Fruit fly (Drosophila melanogaster) whole organism, embryonic: ENCODE results near the gene CG7135.

Experiments used
- CG11093 ChIP-seq: fragments of 200-800 bp; sonication (Bioruptor generic); IDR thresholded peaks from 3 replicates; pipeline ENCODE4 v1.3.6; 2022; ENCODE audit warnings: missing biosample characterization, missing genetic modification characterization
- CG12769 ChIP-seq: fragments of 200-800 bp; sonication (Bioruptor generic); optimal IDR thresholded peaks from 2 replicates; lab custom pipeline; 2019; ENCODE audit warnings: missing biosample characterization, mild to moderate bottlenecking, missing genetic modification characterization, moderate library complexity
- CG13123 ChIP-seq: fragments of 200-800 bp; sonication (Bioruptor generic); optimal IDR thresholded peaks from 2 replicates; lab custom pipeline; 2016; ENCODE audit warnings: missing biosample characterization, missing genetic modification characterization
- CG16815 ChIP-seq: fragments of 200-800 bp; sonication (Bioruptor generic); optimal IDR thresholded peaks from 3 replicates; lab custom pipeline; 2017; ENCODE audit warnings: missing biosample characterization, mild to moderate bottlenecking, missing genetic modification characterization
- CG30431 ChIP-seq: fragments of 200-800 bp; sonication (Bioruptor generic); optimal IDR thresholded peaks from 2 replicates; lab custom pipeline; 2017; ENCODE audit warnings: missing biosample characterization, missing genetic modification characterization
- CG34224 ChIP-seq: fragments of 200-800 bp; sonication (Bioruptor generic); IDR thresholded peaks from 3 replicates; pipeline ENCODE4 v1.3.6; 2022; ENCODE audit warnings: missing biosample characterization, missing genetic modification characterization; ENCODE audit not compliant: partially characterized antibody
- CG4424 ChIP-seq: fragments of 200-800 bp; sonication (Bioruptor generic); optimal IDR thresholded peaks from 3 replicates; lab custom pipeline; 2016; ENCODE audit warnings: missing biosample characterization, missing genetic modification characterization
- CG6272 ChIP-seq: fragments of 200-800 bp; sonication (Bioruptor generic); IDR thresholded peaks from 2 replicates; pipeline ENCODE4 v1.3.6; 2022; ENCODE audit warnings: missing biosample characterization, missing genetic modification characterization
- CG6854 ChIP-seq: fragments of 200-800 bp; sonication (Bioruptor generic); optimal IDR thresholded peaks from 3 replicates; lab custom pipeline; 2017; ENCODE audit warnings: missing biosample characterization, mild to moderate bottlenecking, missing genetic modification characterization
- CG7963 ChIP-seq: fragments of 200-800 bp; sonication (Bioruptor generic); IDR thresholded peaks from 3 replicates; pipeline ENCODE4 v1.3.6; 2022; ENCODE audit warnings: missing biosample characterization, missing genetic modification characterization; ENCODE audit not compliant: partially characterized antibody
- CG8089 ChIP-seq: fragments of 200-800 bp; sonication (Bioruptor generic); optimal IDR thresholded peaks from 3 replicates; lab custom pipeline; 2016; ENCODE audit warnings: missing biosample characterization, missing genetic modification characterization
- ERR ChIP-seq: fragments of 200-800 bp; sonication (Bioruptor generic); optimal IDR thresholded peaks from 2 replicates; lab custom pipeline; 2016; ENCODE audit warnings: missing biosample characterization, missing genetic modification characterization
- Fer3 ChIP-seq: fragments of 200-800 bp; sonication (Bioruptor generic); optimal IDR thresholded peaks from 2 replicates; lab custom pipeline; 2018; ENCODE audit warnings: missing biosample characterization, mild to moderate bottlenecking, missing genetic modification characterization, moderate library complexity
- Gsc ChIP-seq: fragments of 200-800 bp; sonication (Bioruptor generic); IDR thresholded peaks from 2 replicates; pipeline ENCODE4 v1.3.6; 2022; ENCODE audit warnings: missing biosample characterization, missing genetic modification characterization
- Hr51 ChIP-seq, 2 experiments: fragments of 200-800 bp; sonication (Bioruptor generic); optimal IDR thresholded peaks; 2 replicates in 1 of 2; 3 replicates in 1 of 2; lab custom pipeline; 2016 to 2018; ENCODE audit warnings: missing biosample characterization in 2 of 2, missing genetic modification characterization in 2 of 2, mild to moderate bottlenecking in 1 of 2, moderate library complexity in 1 of 2
- Lhr ChIP-seq: fragments of 200-800 bp; sonication (Bioruptor generic); optimal IDR thresholded peaks from 3 replicates; lab custom pipeline; 2017; ENCODE audit warnings: mild to moderate bottlenecking, missing biosample characterization, missing genetic modification reagents, missing genetic modification characterization
- NK7.1 ChIP-seq: fragments of 200-800 bp; sonication (Bioruptor generic); optimal IDR thresholded peaks from 3 replicates; lab custom pipeline; 2016; ENCODE audit warnings: missing biosample characterization, missing genetic modification characterization
- Pdp1 ChIP-seq, 2 experiments: fragments of 200-800 bp; sonication (Bioruptor generic); optimal IDR thresholded peaks; 3 replicates each; lab custom pipeline; 2016; ENCODE audit warnings: missing biosample characterization in 2 of 2, missing genetic modification characterization in 2 of 2, mild to moderate bottlenecking in 1 of 2, moderate library complexity in 1 of 2
- Sin3A ChIP-seq: fragments of >200 bp; optimal IDR thresholded peaks from 2 replicates; lab custom pipeline; 2018
- Sox100B ChIP-seq: fragments of 200-800 bp; sonication (Bioruptor generic); optimal IDR thresholded peaks from 3 replicates; lab custom pipeline; 2018; ENCODE audit warnings: missing biosample characterization, mild to moderate bottlenecking, missing genetic modification characterization
- Sox102F ChIP-seq: fragments of 200-800 bp; sonication (Bioruptor generic); optimal IDR thresholded peaks from 2 replicates; lab custom pipeline; 2018; ENCODE audit warnings: missing biosample characterization, mild to moderate bottlenecking, missing genetic modification characterization, moderate library complexity
- Sry-δ ChIP-seq: fragments of 200-800 bp; sonication (Bioruptor generic); optimal IDR thresholded peaks from 2 replicates; lab custom pipeline; 2016; ENCODE audit warnings: missing biosample characterization, missing genetic modification characterization
- Vsx1 ChIP-seq: fragments of 200-800 bp; sonication (Bioruptor generic); optimal IDR thresholded peaks from 2 replicates; lab custom pipeline; 2017; ENCODE audit warnings: missing biosample characterization, mild to moderate bottlenecking, missing genetic modification characterization, missing genetic modification reagents
- caup ChIP-seq: fragments of 200-800 bp; sonication (Bioruptor generic); optimal IDR thresholded peaks from 3 replicates; lab custom pipeline; 2017; ENCODE audit warnings: missing biosample characterization, mild to moderate bottlenecking, missing genetic modification characterization, moderate library complexity; ENCODE audit not compliant: severe bottlenecking
- chinmo ChIP-seq: fragments of 200-800 bp; sonication (Bioruptor generic); IDR thresholded peaks from 4 replicates; pipeline ENCODE4 v1.3.6; 2022; ENCODE audit warnings: missing biosample characterization, missing genetic modification characterization; ENCODE audit not compliant: partially characterized antibody
- ci ChIP-seq: fragments of 200-800 bp; sonication (Bioruptor generic); IDR thresholded peaks from 3 replicates; pipeline ENCODE4 v1.3.6; 2022; ENCODE audit warnings: missing biosample characterization, missing genetic modification characterization
- croc ChIP-seq: fragments of 200-800 bp; sonication (Bioruptor generic); conservative IDR thresholded peaks from 3 replicates; pipeline ENCODE4 v1.3.6; 2022; ENCODE audit warnings: missing biosample characterization, missing genetic modification characterization
- crol ChIP-seq: fragments of 200-800 bp; sonication (Bioruptor generic); IDR thresholded peaks from 2 replicates; pipeline ENCODE4 v1.3.6; 2022; ENCODE audit warnings: missing biosample characterization, missing genetic modification characterization
- eve ChIP-seq, 2 experiments: fragments of >200 bp; optimal IDR thresholded peaks; 2 replicates each; lab custom pipeline; 2017; ENCODE audit warnings: missing biosample characterization in 2 of 2, missing genetic modification characterization in 2 of 2
- ftz-f1 ChIP-seq: fragments of 200-800 bp; sonication (Bioruptor generic); optimal IDR thresholded peaks from 2 replicates; lab custom pipeline; 2016; ENCODE audit warnings: missing biosample characterization, missing genetic modification characterization
- fu2 ChIP-seq: fragments of 200-800 bp; sonication (Bioruptor generic); optimal IDR thresholded peaks from 2 replicates; lab custom pipeline; 2016; ENCODE audit warnings: missing biosample characterization, missing genetic modification characterization
- gce ChIP-seq: fragments of 200-800 bp; sonication (Bioruptor generic); IDR thresholded peaks from 3 replicates; pipeline ENCODE4 v1.3.6; 2022; ENCODE audit warnings: missing biosample characterization, missing genetic modification characterization
- gem ChIP-seq: fragments of 200-800 bp; sonication (Bioruptor generic); optimal IDR thresholded peaks from 2 replicates; lab custom pipeline; 2019; ENCODE audit warnings: missing biosample characterization, mild to moderate bottlenecking, missing genetic modification characterization, moderate library complexity
- gsb-n ChIP-seq: fragments of 200-800 bp; sonication (Bioruptor generic); optimal IDR thresholded peaks from 3 replicates; lab custom pipeline; 2018; ENCODE audit warnings: missing biosample characterization, mild to moderate bottlenecking, missing genetic modification characterization
- h ChIP-seq: fragments of >200 bp; optimal IDR thresholded peaks from 2 replicates; lab custom pipeline; 2017
- ham ChIP-seq: fragments of 200-800 bp; sonication (Bioruptor generic); IDR thresholded peaks from 2 replicates; pipeline ENCODE4 v1.3.6; 2022; ENCODE audit warnings: missing biosample characterization, missing genetic modification characterization
- her ChIP-seq: fragments of 200-800 bp; sonication (Bioruptor generic); optimal IDR thresholded peaks from 2 replicates; lab custom pipeline; 2016; ENCODE audit warnings: missing biosample characterization, missing genetic modification characterization
- insv ChIP-seq, 2 experiments: fragments of 200-800 bp; sonication (Bioruptor generic); optimal IDR thresholded peaks; 3 replicates each; lab custom pipeline; 2016 to 2018; ENCODE audit warnings: missing biosample characterization in 2 of 2, missing genetic modification characterization in 2 of 2
- kah ChIP-seq: fragments of 200-800 bp; sonication (Bioruptor generic); optimal IDR thresholded peaks from 2 replicates; lab custom pipeline; 2018; ENCODE audit warnings: missing biosample characterization, mild to moderate bottlenecking, missing genetic modification characterization
- lab ChIP-seq: fragments of 200-800 bp; sonication (Bioruptor generic); optimal IDR thresholded peaks from 3 replicates; lab custom pipeline; 2017; ENCODE audit warnings: missing biosample characterization, missing genetic modification characterization, mild to moderate bottlenecking, moderate library complexity, missing genetic modification reagents
- nerfin-1 ChIP-seq: fragments of 200-800 bp; sonication (Bioruptor generic); optimal IDR thresholded peaks from 3 replicates; lab custom pipeline; 2019; ENCODE audit warnings: missing biosample characterization, mild to moderate bottlenecking, missing genetic modification characterization, moderate library complexity
- otp ChIP-seq: fragments of 200-800 bp; sonication (Bioruptor generic); IDR thresholded peaks from 3 replicates; pipeline ENCODE4, ENCODE4 v1.3.6; 2022; ENCODE audit warnings: missing biosample characterization, missing genetic modification characterization
- ro ChIP-seq: fragments of 200-800 bp; sonication (Bioruptor generic); IDR thresholded peaks from 2 replicates; pipeline ENCODE4 v1.3.6; 2022; ENCODE audit warnings: missing biosample characterization, missing genetic modification characterization
- salm ChIP-seq: fragments of 200-800 bp; sonication (Bioruptor generic); optimal IDR thresholded peaks from 2 replicates; lab custom pipeline; 2018; ENCODE audit warnings: missing biosample characterization, mild to moderate bottlenecking, missing genetic modification characterization
- sd ChIP-seq: fragments of 200-800 bp; sonication (Bioruptor generic); optimal IDR thresholded peaks from 3 replicates; lab custom pipeline; 2018; ENCODE audit warnings: missing biosample characterization, mild to moderate bottlenecking, missing genetic modification characterization, moderate library complexity
- slou ChIP-seq: fragments of 200-800 bp; sonication (Bioruptor generic); optimal IDR thresholded peaks from 3 replicates; lab custom pipeline; 2016; ENCODE audit warnings: missing biosample characterization, missing genetic modification characterization
- sna ChIP-seq: fragments of 200-800 bp; sonication (Bioruptor generic); IDR thresholded peaks from 2 replicates; pipeline ENCODE4 v1.3.6; 2022; ENCODE audit warnings: missing biosample characterization, missing genetic modification characterization; ENCODE audit not compliant: partially characterized antibody
- so ChIP-seq: fragments of 200-800 bp; sonication (Bioruptor generic); IDR thresholded peaks from 3 replicates; pipeline ENCODE4 v1.3.6; 2022; ENCODE audit warnings: missing biosample characterization, missing genetic modification characterization
- sob ChIP-seq: fragments of 200-800 bp; sonication (Bioruptor generic); IDR thresholded peaks from 2 replicates; pipeline ENCODE4 v1.3.6; 2022; ENCODE audit warnings: missing biosample characterization, missing genetic modification characterization
- trh ChIP-seq: fragments of 200-800 bp; sonication (Bioruptor generic); optimal IDR thresholded peaks from 2 replicates; lab custom pipeline; 2016; ENCODE audit warnings: missing biosample characterization, missing genetic modification characterization
- zfh2 ChIP-seq: fragments of 200-800 bp; sonication (Bioruptor generic); optimal IDR thresholded peaks from 2 replicates; lab custom pipeline; 2016; ENCODE audit warnings: missing biosample characterization, missing genetic modification characterization

The CG7135 gene

DNA sequence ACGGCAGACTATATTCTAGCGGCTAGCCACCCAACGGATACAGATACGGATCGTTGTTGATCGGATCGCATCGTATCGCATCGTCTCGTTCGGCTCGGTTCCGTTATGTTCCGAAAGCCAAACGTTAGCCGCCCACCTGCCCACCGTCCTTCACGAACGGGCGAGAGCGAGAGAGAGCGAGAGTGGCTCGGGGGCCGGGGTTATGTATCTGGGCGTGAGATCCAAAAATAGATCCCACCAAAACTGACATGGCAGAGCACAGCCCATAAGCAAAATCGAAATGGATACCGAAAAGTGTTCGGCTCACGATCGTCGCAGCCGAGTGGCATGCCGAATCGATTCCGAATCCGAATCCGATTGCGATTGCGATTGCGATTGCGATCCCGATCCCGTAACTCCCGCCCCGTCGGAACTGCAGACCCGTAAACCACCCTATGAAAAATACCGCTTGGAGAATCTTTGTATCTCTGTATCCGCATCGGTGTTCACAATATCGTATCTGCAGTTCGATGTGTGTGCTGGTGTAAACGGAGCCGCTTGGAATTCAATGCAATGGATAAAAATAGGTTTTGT, 13.4 kb downstream of the CG7135 start, which contains the start of gene wupA (continued):
- TF ChIP-seq kah (GFP tag; lab: Kevin White, UChicago) (peak; percentile 31), her (GFP tag; lab: Kevin White, UChicago) (no peak), Sin3A (no peak), ham (GFP tag; lab: Robert Waterston, UW) (no peak), CG34224 (GFP tag; lab: Robert Waterston, UW) (no peak), CG30431 (GFP tag; lab: Kevin White, UChicago) (no peak), caup (no peak), CG16815 (GFP tag; lab: Kevin White, UChicago) (no peak), CG6854 (GFP tag; lab: Kevin White, UChicago) (no peak), trh (GFP tag; lab: Kevin White, UChicago) (no peak), sob (GFP tag; lab: Robert Waterston, UW) (no peak), gem (tag; lab: Kevin White, UChicago) (no peak), fu2 (no peak), ro (GFP tag; lab: Robert Waterston, UW) (no peak), so (GFP tag; lab: Robert Waterston, UW) (peak; percentile 70; the same call in 2 of the 3 replicates), gce (no peak), CG8089 (no peak), sna (no peak), Sox100B (GFP tag; lab: Kevin White, UChicago) (no peak), ftz-f1 (GFP tag; lab: Kevin White, UChicago) (peak; percentile 40), insv (GFP tag; optimal IDR thresholded peaks at IDR 0.05; lab: Kevin White, UChicago) (no peak), CG6272 (no peak), CG11093 (no peak), Pdp1 (GFP tag; optimal IDR thresholded peaks at IDR 0.05; lab: Kevin White, UChicago) (peak in 1 of 2 experiments; percentile 21), Hr51 (GFP tag; optimal IDR thresholded peaks at IDR 0.05; lab: Kevin White, UChicago) (no peak), h (lab: Kevin White, UChicago) (no peak), crol (peak; percentile 35; the same call in 1 of the 2 replicates), otp (GFP tag; lab: Robert Waterston, UW) (no peak), sd (tag; lab: Kevin White, UChicago) (peak; percentile 43), gsb-n (tag; lab: Kevin White, UChicago) (no peak), lab (GFP tag; lab: Kevin White, UChicago) (no peak), Fer3 (tag; lab: Kevin White, UChicago) (no peak), CG13123 (GFP tag; lab: Kevin White, UChicago) (no peak), eve (GFP tag; optimal IDR thresholded peaks at IDR 0.05; lab: Kevin White, UChicago) (no peak), ci (GFP tag; lab: Robert Waterston, UW) (no peak), CG12769 (tag; lab: Kevin White, UChicago) (peak; percentile 93), croc (GFP tag; lab: Robert Waterston, UW) (no peak), zfh2 (no peak), NK7.1 (GFP tag; lab: Kevin White, UChicago) (no peak), Lhr (GFP tag; lab: Kevin White, UChicago) (no peak), CG4424 (GFP tag; lab: Kevin White, UChicago) (no peak), Sry-δ (GFP tag; lab: Kevin White, UChicago) (no peak), chinmo (0 out of 4 replicates have a peak, but pooled peaks have one; percentile 19), CG7963 (GFP tag; lab: Robert Waterston, UW) (no peak), nerfin-1 (tag; lab: Kevin White, UChicago) (no peak), Sox102F (GFP tag; lab: Kevin White, UChicago) (no peak), Gsc (GFP tag; lab: Robert Waterston, UW) (no peak), ERR (no peak), slou (no peak), salm (tag; lab: Kevin White, UChicago) (no peak), Vsx1 (no peak)
